Fruit fly (Drosophila melanogaster) whole organism, embryonic: ENCODE data around the gene ida.

Experiments
- Abd-B ChIP-seq: fragments of 200-800 bp; sonication (Bioruptor generic); optimal IDR thresholded peaks from 2 replicates; lab custom pipeline; 2018; ENCODE audit warnings: missing biosample characterization, mild to moderate bottlenecking, missing genetic modification characterization, moderate library complexity
- B-H1 ChIP-seq: fragments of 200-800 bp; sonication (Bioruptor generic); IDR thresholded peaks from 3 replicates; pipeline ENCODE4 v1.3.6; 2022; ENCODE audit warnings: missing biosample characterization, missing genetic modification characterization
- CG10321 ChIP-seq: fragments of 200-800 bp; sonication (Bioruptor generic); IDR thresholded peaks from 2 replicates; pipeline ENCODE4 v1.3.6; 2022; ENCODE audit warnings: missing biosample characterization, missing genetic modification characterization
- CG10543 ChIP-seq: fragments of 200-800 bp; sonication (Bioruptor generic); optimal IDR thresholded peaks from 3 replicates; lab custom pipeline; 2017; ENCODE audit warnings: missing biosample characterization, mild to moderate bottlenecking, missing genetic modification characterization, moderate library complexity
- CG11398 ChIP-seq: fragments of 200-800 bp; sonication (Bioruptor generic); optimal IDR thresholded peaks from 2 replicates; lab custom pipeline; 2016; ENCODE audit warnings: missing biosample characterization, missing genetic modification characterization
- CG1233 ChIP-seq: fragments of 200-800 bp; sonication (Bioruptor generic); optimal IDR thresholded peaks from 4 replicates; lab custom pipeline; 2018; ENCODE audit warnings: missing biosample characterization, mild to moderate bottlenecking, missing genetic modification characterization
- CG12391 ChIP-seq: fragments of 200-800 bp; sonication (Bioruptor generic); optimal IDR thresholded peaks from 3 replicates; lab custom pipeline; 2018; ENCODE audit warnings: missing biosample characterization, mild to moderate bottlenecking, missing genetic modification characterization, moderate library complexity
- CG13424 ChIP-seq: fragments of 200-800 bp; sonication (Bioruptor generic); optimal IDR thresholded peaks from 2 replicates; lab custom pipeline; 2019; ENCODE audit warnings: missing biosample characterization, mild to moderate bottlenecking, missing genetic modification characterization, moderate library complexity
- CG13894 ChIP-seq: fragments of 200-800 bp; sonication (Bioruptor generic); optimal IDR thresholded peaks from 3 replicates; lab custom pipeline; 2018; ENCODE audit warnings: missing biosample characterization, mild to moderate bottlenecking, missing genetic modification characterization, moderate library complexity
- CG14050 ChIP-seq: fragments of 200-800 bp; sonication (Bioruptor generic); IDR thresholded peaks from 3 replicates; pipeline ENCODE4 v1.3.6; 2022; ENCODE audit warnings: missing biosample characterization, missing genetic modification characterization
- CG14710 ChIP-seq: fragments of 200-800 bp; sonication (Bioruptor generic); optimal IDR thresholded peaks from 3 replicates; lab custom pipeline; 2019; ENCODE audit warnings: missing biosample characterization, mild to moderate bottlenecking, missing genetic modification characterization, moderate library complexity
- CG16779 ChIP-seq: fragments of 200-800 bp; sonication (Bioruptor generic); IDR thresholded peaks from 2 replicates; pipeline ENCODE4 v1.3.6; 2022; ENCODE audit warnings: missing biosample characterization, missing genetic modification characterization
- CG16815 ChIP-seq: fragments of 200-800 bp; sonication (Bioruptor generic); optimal IDR thresholded peaks from 3 replicates; lab custom pipeline; 2017; ENCODE audit warnings: missing biosample characterization, mild to moderate bottlenecking, missing genetic modification characterization
- CG17568 ChIP-seq: fragments of 200-800 bp; sonication (Bioruptor generic); optimal IDR thresholded peaks from 2 replicates; lab custom pipeline; 2018; ENCODE audit warnings: missing biosample characterization, mild to moderate bottlenecking, missing genetic modification characterization, moderate library complexity
- CG1792 ChIP-seq: fragments of 200-800 bp; sonication (Bioruptor generic); optimal IDR thresholded peaks from 2 replicates; lab custom pipeline; 2016; ENCODE audit warnings: missing biosample characterization, missing genetic modification characterization
- CG18262 ChIP-seq: fragments of 200-800 bp; optimal IDR thresholded peaks from 3 replicates; lab custom pipeline; 2019; ENCODE audit warnings: missing biosample characterization, mild to moderate bottlenecking, missing genetic modification characterization, moderate library complexity
- CG1832 ChIP-seq: fragments of 200-800 bp; sonication (Bioruptor generic); optimal IDR thresholded peaks from 2 replicates; lab custom pipeline; 2017; ENCODE audit warnings: missing biosample characterization, mild to moderate bottlenecking, missing genetic modification characterization, inconsistent platforms
- CG18476 ChIP-seq: fragments of 200-800 bp; sonication (Bioruptor generic); optimal IDR thresholded peaks from 2 replicates; lab custom pipeline; 2016; ENCODE audit warnings: missing biosample characterization, mild to moderate bottlenecking, missing genetic modification characterization
- CG3407 ChIP-seq: fragments of 200-800 bp; sonication (Bioruptor generic); optimal IDR thresholded peaks from 2 replicates; lab custom pipeline; 2018; ENCODE audit warnings: missing biosample characterization, mild to moderate bottlenecking, missing genetic modification characterization
- CG4707 ChIP-seq: fragments of 200-800 bp; sonication (Bioruptor generic); optimal IDR thresholded peaks from 2 replicates; lab custom pipeline; 2018; ENCODE audit warnings: missing biosample characterization, mild to moderate bottlenecking, missing genetic modification characterization, moderate library complexity
- CG7271 ChIP-seq: fragments of 200-800 bp; sonication (Bioruptor generic); optimal IDR thresholded peaks from 2 replicates; lab custom pipeline; 2018; ENCODE audit warnings: missing biosample characterization, mild to moderate bottlenecking, missing genetic modification characterization, moderate library complexity
- CG8281 ChIP-seq: fragments of 200-800 bp; sonication (Bioruptor generic); optimal IDR thresholded peaks from 2 replicates; lab custom pipeline; 2018; ENCODE audit warnings: missing biosample characterization, mild to moderate bottlenecking, missing genetic modification characterization, moderate library complexity
- CHES-1-like ChIP-seq: fragments of 200-800 bp; sonication (Bioruptor generic); optimal IDR thresholded peaks from 2 replicates; lab custom pipeline; 2016; ENCODE audit warnings: missing biosample characterization, missing genetic modification characterization
- H15 ChIP-seq: fragments of 200-800 bp; sonication (Bioruptor generic); IDR thresholded peaks from 3 replicates; pipeline ENCODE4 v1.3.6; 2022; ENCODE audit warnings: missing biosample characterization, missing genetic modification characterization
- Hey ChIP-seq: fragments of 200-800 bp; sonication (Bioruptor generic); optimal IDR thresholded peaks from 3 replicates; lab custom pipeline; 2018; ENCODE audit warnings: missing biosample characterization, mild to moderate bottlenecking, missing genetic modification characterization
- Mrtf ChIP-seq: fragments of 200-800 bp; sonication (Bioruptor generic); IDR thresholded peaks from 3 replicates; pipeline ENCODE4 v1.3.6; 2022; ENCODE audit warnings: missing biosample characterization, missing genetic modification characterization
- Myb ChIP-seq: fragments of 200-800 bp; sonication (Bioruptor generic); optimal IDR thresholded peaks from 2 replicates; lab custom pipeline; 2016; ENCODE audit warnings: missing biosample characterization, missing genetic modification characterization
- Stat92E ChIP-seq, 3 experiments: fragments of >200 bp in 2 of 3; fragments of 200-800 bp in 1 of 3; sonication (Bioruptor generic) in 1 of 3; optimal IDR thresholded peaks; 2 replicates each; lab custom pipeline; 2017 to 2019; ENCODE audit warnings: missing biosample characterization in 3 of 3, missing genetic modification characterization in 3 of 3, mild to moderate bottlenecking in 1 of 3, moderate library complexity in 1 of 3
- Xrp1 ChIP-seq: fragments of 200-800 bp; sonication (Bioruptor generic); IDR thresholded peaks from 2 replicates; pipeline ENCODE4 v1.3.6; 2022; ENCODE audit warnings: missing biosample characterization, missing genetic modification characterization
- ap ChIP-seq: fragments of 200-800 bp; sonication (Bioruptor generic); IDR thresholded peaks from 2 replicates; pipeline ENCODE4 v1.3.6; 2022; ENCODE audit warnings: missing biosample characterization, missing genetic modification characterization
- bcd ChIP-seq: fragments of 200-800 bp; sonication (Bioruptor generic); optimal IDR thresholded peaks from 2 replicates; lab custom pipeline; 2017; ENCODE audit warnings: missing biosample characterization, mild to moderate bottlenecking, missing genetic modification characterization
- cato ChIP-seq: fragments of 200-800 bp; sonication (Bioruptor generic); optimal IDR thresholded peaks from 2 replicates; lab custom pipeline; 2016; ENCODE audit warnings: missing biosample characterization, missing genetic modification characterization, borderline replicate concordance
- cg ChIP-seq: fragments of 200-800 bp; sonication (Bioruptor generic); optimal IDR thresholded peaks from 3 replicates; lab custom pipeline; 2019; ENCODE audit warnings: missing biosample characterization, mild to moderate bottlenecking, missing genetic modification characterization, moderate library complexity
- ci ChIP-seq: fragments of 200-800 bp; sonication (Bioruptor generic); IDR thresholded peaks from 3 replicates; pipeline ENCODE4 v1.3.6; 2022; ENCODE audit warnings: missing biosample characterization, missing genetic modification characterization
- crc ChIP-seq: fragments of 200-800 bp; sonication (Bioruptor generic); optimal IDR thresholded peaks from 2 replicates; lab custom pipeline; 2016; ENCODE audit warnings: missing biosample characterization, missing genetic modification characterization
- en ChIP-seq: fragments of 200-800 bp; sonication (Bioruptor generic); optimal IDR thresholded peaks from 2 replicates; lab custom pipeline; 2016; ENCODE audit warnings: missing biosample characterization, missing genetic modification characterization
- ewg ChIP-seq: fragments of 200-800 bp; sonication (Bioruptor generic); optimal IDR thresholded peaks from 3 replicates; lab custom pipeline; 2017; ENCODE audit warnings: mild to moderate bottlenecking, missing biosample characterization, missing genetic modification reagents, missing genetic modification characterization
- fd96Cb ChIP-seq: fragments of 200-800 bp; sonication (Bioruptor generic); optimal IDR thresholded peaks from 2 replicates; lab custom pipeline; 2018; ENCODE audit warnings: missing biosample characterization, mild to moderate bottlenecking, missing genetic modification characterization, moderate library complexity
- grn ChIP-seq: fragments of 200-800 bp; sonication (Bioruptor generic); optimal IDR thresholded peaks from 3 replicates; lab custom pipeline; 2017; ENCODE audit warnings: missing biosample characterization, missing genetic modification characterization
- hb ChIP-seq: fragments of 200-800 bp; sonication (Bioruptor generic); IDR thresholded peaks from 3 replicates; pipeline ENCODE4 v1.3.6; 2022; ENCODE audit warnings: missing biosample characterization, missing genetic modification characterization; ENCODE audit not compliant: partially characterized antibody
- jing ChIP-seq: fragments of 200-800 bp; sonication (Bioruptor generic); optimal IDR thresholded peaks from 2 replicates; lab custom pipeline; 2018; ENCODE audit warnings: missing biosample characterization, mild to moderate bottlenecking, missing genetic modification characterization
- lab ChIP-seq: fragments of 200-800 bp; sonication (Bioruptor generic); optimal IDR thresholded peaks from 3 replicates; lab custom pipeline; 2017; ENCODE audit warnings: missing biosample characterization, missing genetic modification characterization, mild to moderate bottlenecking, moderate library complexity, missing genetic modification reagents
- ro ChIP-seq: fragments of 200-800 bp; sonication (Bioruptor generic); IDR thresholded peaks from 2 replicates; pipeline ENCODE4 v1.3.6; 2022; ENCODE audit warnings: missing biosample characterization, missing genetic modification characterization
- sc ChIP-seq, 3 experiments: fragments of >200 bp in 2 of 3; fragments of 200-800 bp in 1 of 3; sonication (Bioruptor generic) in 1 of 3; optimal IDR thresholded peaks; 2 replicates in 2 of 3; 3 replicates in 1 of 3; lab custom pipeline; 2017; ENCODE audit warnings: mild to moderate bottlenecking in 1 of 3, missing biosample characterization in 1 of 3, missing genetic modification characterization in 1 of 3, missing genetic modification reagents in 1 of 3
- sima ChIP-seq: fragments of 200-800 bp; sonication (Bioruptor generic); optimal IDR thresholded peaks from 2 replicates; lab custom pipeline; 2016; ENCODE audit warnings: missing biosample characterization, missing genetic modification characterization
- sisA ChIP-seq: fragments of 200-800 bp; sonication (Bioruptor generic); IDR thresholded peaks from 2 replicates; pipeline ENCODE4 v1.3.6; 2022; ENCODE audit warnings: missing biosample characterization, missing genetic modification characterization
- unpg ChIP-seq: fragments of 200-800 bp; sonication (Bioruptor generic); optimal IDR thresholded peaks from 3 replicates; lab custom pipeline; 2018; ENCODE audit warnings: missing biosample characterization, mild to moderate bottlenecking, missing genetic modification characterization, moderate library complexity
- zen2 ChIP-seq: fragments of 200-800 bp; sonication (Bioruptor generic); IDR thresholded peaks from 3 replicates; pipeline ENCODE4 v1.3.6; 2022; ENCODE audit warnings: missing biosample characterization, missing genetic modification characterization; ENCODE audit not compliant: partially characterized antibody
- zf30C ChIP-seq: fragments of 200-800 bp; sonication (Bioruptor generic); optimal IDR thresholded peaks from 3 replicates; lab custom pipeline; 2018; ENCODE audit warnings: missing biosample characterization, mild to moderate bottlenecking, missing genetic modification characterization

Gene ida

dm6 chr3L:3935567-3936207, 30.5 kb downstream of the ida start, which contains the start of gene Eip63F-1 (continued):
- TF ChIP-seq CG10321 (GFP tag; lab: Robert Waterston, UW) (no peak), Hey (tag; lab: Kevin White, UChicago) (no peak), CG14710 (tag; lab: Kevin White, UChicago) (peak; percentile 42), Xrp1 (GFP tag; lab: Robert Waterston, UW) (peak; percentile 19; the same call in 1 of the 2 replicates), ap (GFP tag; lab: Robert Waterston, UW) (no peak), Stat92E (GFP tag; optimal IDR thresholded peaks at IDR 0.05; lab: Kevin White, UChicago) (no peak), CG8281 (tag; lab: Kevin White, UChicago) (peak; percentile 38), CG1233 (GFP tag; lab: Kevin White, UChicago) (peak; percentile 75), ro (GFP tag; lab: Robert Waterston, UW) (no peak), H15 (GFP tag; lab: Robert Waterston, UW) (no peak), CG17568 (GFP tag; lab: Kevin White, UChicago) (no peak), B-H1 (GFP tag; lab: Robert Waterston, UW) (no peak), CG4707 (GFP tag; lab: Kevin White, UChicago) (no peak), fd96Cb (peak; percentile 65), CG18262 (tag; lab: Kevin White, UChicago) (peak; percentile 69), ewg (GFP tag; lab: Kevin White, UChicago) (peak; percentile 32), CG18476 (no peak), en (GFP tag; lab: Kevin White, UChicago) (no peak), Mrtf (GFP tag; lab: Robert Waterston, UW) (no peak), CHES-1-like (GFP tag; lab: Kevin White, UChicago) (peak; percentile 9), CG7271 (tag; lab: Kevin White, UChicago) (no peak), CG1832 (GFP tag; lab: Kevin White, UChicago) (no peak), CG13424 (tag; lab: Kevin White, UChicago) (peak; percentile 74), hb (GFP tag; lab: Robert Waterston, UW) (no peak), CG10543 (GFP tag; lab: Kevin White, UChicago) (peak; percentile 57), Myb (no peak), cg (GFP tag; lab: Kevin White, UChicago) (no peak), sisA (GFP tag; lab: Robert Waterston, UW) (peak; percentile 56), crc (no peak), ci (GFP tag; lab: Robert Waterston, UW) (no peak), CG16779 (no peak), CG16815 (GFP tag; lab: Kevin White, UChicago) (peak; percentile 0), lab (GFP tag; lab: Kevin White, UChicago) (peak; percentile 70), zf30C (GFP tag; lab: Kevin White, UChicago) (no peak), unpg (GFP tag; lab: Kevin White, UChicago) (peak; percentile 64), CG12391 (tag; lab: Kevin White, UChicago) (peak; percentile 77), grn (no peak), CG11398 (GFP tag; lab: Kevin White, UChicago) (no peak), jing (GFP tag; lab: Kevin White, UChicago) (peak; percentile 28), CG1792 (GFP tag; lab: Kevin White, UChicago) (peak; percentile 2), Abd-B (GFP tag; lab: Kevin White, UChicago) (peak; percentile 45), CG3407 (GFP tag; lab: Kevin White, UChicago) (peak; percentile 13), sc (optimal IDR thresholded peaks at IDR 0.05; lab: Kevin White, UChicago) (no peak), sc (GFP tag; optimal IDR thresholded peaks at IDR 0.05; lab: Kevin White, UChicago) (peak; percentile 2), CG14050 (peak; percentile 54; the same call in 2 of the 3 replicates), zen2 (GFP tag; lab: Robert Waterston, UW) (no peak), cato (GFP tag; lab: Kevin White, UChicago) (peak; percentile 46), sima (GFP tag; lab: Kevin White, UChicago) (no peak), CG13894 (tag; lab: Kevin White, UChicago) (no peak), bcd (GFP tag; lab: Kevin White, UChicago) (peak; percentile 65)
